Worm (Caenorhabditis elegans): ENCODE data around the gene npp-16.

Gene npp-16

DNA sequence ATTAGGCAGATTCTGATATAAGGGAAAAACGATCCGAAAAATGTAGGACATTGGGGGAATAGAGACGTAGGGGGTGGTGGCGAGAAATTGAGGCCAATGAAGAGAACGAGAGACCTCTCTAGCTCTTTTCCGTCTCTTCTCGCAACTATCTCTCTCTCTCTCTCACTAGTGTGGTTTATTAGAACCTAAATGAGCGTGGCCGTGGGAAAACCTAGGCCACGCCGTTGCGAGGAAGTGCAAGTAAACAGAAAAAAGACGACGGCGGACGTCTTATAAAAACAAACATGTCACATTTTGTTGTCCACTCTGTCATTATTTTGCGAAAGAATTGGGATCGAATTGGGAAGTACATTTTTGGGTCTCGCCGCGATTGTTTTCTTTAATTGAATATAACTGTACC lies 45.7 kb upstream of the npp-16 start (continued):
- peak; percentile 48 for TF ChIP-seq elt-2 (tag; optimal IDR thresholded peaks at IDR 0.05)
- TF ChIP-seq aha-1 (tag; optimal IDR thresholded peaks at IDR 0.05): peak; percentile 1
- TF ChIP-seq ceh-8 (GFP tag; optimal IDR thresholded peaks at IDR 0.05): peak; percentile 12
- peak; percentile 89 for TF ChIP-seq nhr-90 (tag; optimal IDR thresholded peaks at IDR 0.05; ENCODE audit: poor library complexity)
- peak; percentile 85 for TF ChIP-seq ceh-90 (tag; optimal IDR thresholded peaks at IDR 0.05)
- peak; percentile 72 for TF ChIP-seq dsc-1 (tag; optimal IDR thresholded peaks at IDR 0.05)
- TF ChIP-seq snpc-4 (tag; optimal IDR thresholded peaks at IDR 0.05): peak; percentile 92
- TF ChIP-seq hlh-17 (GFP tag; optimal IDR thresholded peaks at IDR 0.05; ENCODE audit: borderline replicate concordance): no peak
- TF ChIP-seq C16A3.4 (tag; optimal IDR thresholded peaks at IDR 0.05): peak; percentile 81
- peak; percentile 88 for TF ChIP-seq lin-13 (GFP tag; optimal IDR thresholded peaks at IDR 0.05)
- TF ChIP-seq sup-37 (GFP tag; optimal IDR thresholded peaks at IDR 0.05): no peak
- TF ChIP-seq unc-130 (tag; optimal IDR thresholded peaks at IDR 0.05): peak; percentile 78
- TF ChIP-seq ztf-4 (tag; optimal IDR thresholded peaks at IDR 0.05): peak; percentile 76
- peak; percentile 79 for TF ChIP-seq mab-9 (GFP tag; IDR thresholded peaks at IDR 0.05)
- TF ChIP-seq snu-23 (GFP tag; optimal IDR thresholded peaks at IDR 0.05): peak; percentile 91
- TF ChIP-seq egl-13 (tag; optimal IDR thresholded peaks at IDR 0.05): peak; percentile 64
- peak; percentile 94 for TF ChIP-seq mep-1 (tag; optimal IDR thresholded peaks at IDR 0.05)
- no peak for TF ChIP-seq nhr-84 (tag; optimal IDR thresholded peaks at IDR 0.05)
- TF ChIP-seq jun-1 (tag; optimal IDR thresholded peaks at IDR 0.05): peak; percentile 57
- TF ChIP-seq unc-30 (tag; optimal IDR thresholded peaks at IDR 0.05): no peak
- peak; percentile 79 for TF ChIP-seq nhr-77 (tag; optimal IDR thresholded peaks at IDR 0.05)
- TF ChIP-seq lin-39 (tag; optimal IDR thresholded peaks at IDR 0.05): peak; percentile 47
- TF ChIP-seq lsy-2 (tag; optimal IDR thresholded peaks at IDR 0.05): peak; percentile 86 to 92
- peak; percentile 86 for TF ChIP-seq pax-3 (tag; optimal IDR thresholded peaks at IDR 0.05)
- peak; percentile 79 for TF ChIP-seq isw-1 (GFP tag; IDR thresholded peaks at IDR 0.05)
- no peak for TF ChIP-seq sptf-1 (tag; optimal IDR thresholded peaks at IDR 0.05)
- TF ChIP-seq nhr-76 (tag; optimal IDR thresholded peaks at IDR 0.05): no peak
- peak; percentile 81 for TF ChIP-seq unc-98 (GFP tag; IDR thresholded peaks at IDR 0.05)
- no peak for TF ChIP-seq efl-3 (GFP tag; optimal IDR thresholded peaks at IDR 0.05)
- TF ChIP-seq fkh-10 (GFP tag; optimal IDR thresholded peaks at IDR 0.05): peak; percentile 49
- peak; percentile 84 to 86 for TF ChIP-seq lin-35 (GFP tag; optimal IDR thresholded peaks at IDR 0.05)
- TF ChIP-seq nhr-19 (GFP tag; conservative IDR thresholded peaks at IDR 0.05): peak; percentile 80

DNA sequence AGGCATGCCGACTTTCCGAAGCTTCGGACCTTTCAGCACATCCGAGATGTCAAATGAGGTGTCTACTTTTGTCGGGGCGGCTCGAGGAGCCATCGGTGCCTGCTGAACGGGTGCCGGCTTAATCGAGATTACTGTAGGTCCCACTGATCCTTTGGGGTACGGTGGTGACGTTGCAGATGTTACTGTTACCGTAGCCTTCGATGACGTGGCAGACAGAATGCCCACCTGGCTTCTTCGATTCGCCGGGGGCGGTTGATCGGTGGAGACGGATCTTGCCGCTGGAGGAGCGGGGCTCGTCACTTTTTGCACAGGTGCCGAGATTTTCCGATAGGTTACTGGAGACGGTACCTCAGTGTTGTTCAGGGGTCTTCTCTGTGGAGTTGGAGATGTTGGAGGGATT lies 44.1 kb upstream of the npp-16 start:
- TF ChIP-seq ztf-11 (tag; optimal IDR thresholded peaks at IDR 0.05) (no peak), nhr-12 (tag; optimal IDR thresholded peaks at IDR 0.05) (no peak), sup-37 (GFP tag; optimal IDR thresholded peaks at IDR 0.05) (no peak), elt-2 (tag; optimal IDR thresholded peaks at IDR 0.05) (no peak), nhr-47 (tag; optimal IDR thresholded peaks at IDR 0.05) (no peak), sptf-1 (tag; optimal IDR thresholded peaks at IDR 0.05) (no peak), lin-14 (GFP tag; optimal IDR thresholded peaks at IDR 0.05) (no peak), unc-98 (GFP tag; IDR thresholded peaks at IDR 0.05) (no peak), unc-86 (tag; optimal IDR thresholded peaks at IDR 0.05) (no peak), mep-1 (tag; optimal IDR thresholded peaks at IDR 0.05) (no peak), unc-62 (GFP tag; optimal IDR thresholded peaks at IDR 0.05) (no peak), nhr-76 (tag; optimal IDR thresholded peaks at IDR 0.05) (no peak), pag-3 (tag; optimal IDR thresholded peaks at IDR 0.05; ENCODE audit: borderline replicate concordance, insufficient read depth) (no peak), rnt-1 (tag; optimal IDR thresholded peaks at IDR 0.05) (no peak), grh-1 (GFP tag; IDR thresholded peaks at IDR 0.05) (no peak), hlh-4 (tag; optimal IDR thresholded peaks at IDR 0.05) (no peak), vab-15 (tag; optimal IDR thresholded peaks at IDR 0.05) (no peak), aly-2 (tag; optimal IDR thresholded peaks at IDR 0.05) (no peak)

Measured in whole organism, L1 larva.